Worm (Caenorhabditis elegans) whole organism, young adult: ENCODE data around the gene Y7A9D.1.

Source experiments
- B0035.1 ChIP-seq: sonication (generic microtip); optimal IDR thresholded peaks from 2 replicates; lab custom pipeline; 2016; ENCODE audit warnings: missing genetic modification characterization, mild to moderate bottlenecking, missing compliant biosample characterization, missing genotype, missing genetic modification reagents
- B0336.3 ChIP-seq: fragments of 200-800 bp; sonication (Bioruptor generic); IDR thresholded peaks from 2 replicates; pipeline ENCODE4 v1.3.6; 2022; ENCODE audit warnings: missing genetic modification characterization, missing compliant biosample characterization
- F10E7.11 ChIP-seq: sonication (generic microtip); optimal IDR thresholded peaks from 2 replicates; lab custom pipeline; 2017; ENCODE audit warnings: mild to moderate bottlenecking, missing genetic modification characterization, moderate library complexity, missing compliant biosample characterization
- F22D6.2 ChIP-seq: sonication (generic microtip); optimal IDR thresholded peaks from 2 replicates; lab custom pipeline; 2016; ENCODE audit warnings: mild to moderate bottlenecking, missing genetic modification characterization, missing compliant biosample characterization
- F57A8.1 ChIP-seq: fragments of 200-800 bp; sonication (Bioruptor generic); optimal IDR thresholded peaks from 2 replicates; lab custom pipeline; 2018; ENCODE audit warnings: mild to moderate bottlenecking, missing genetic modification characterization, moderate library complexity, missing compliant biosample characterization
- K11D2.4 ChIP-seq: fragments of 200-800 bp; sonication (Bioruptor generic); IDR thresholded peaks from 2 replicates; pipeline ENCODE4 v1.3.6; 2022; ENCODE audit warnings: missing genetic modification reagents, missing genetic modification characterization, missing compliant biosample characterization
- K12H6.12 ChIP-seq: fragments of 200-800 bp; sonication (Bioruptor generic); optimal IDR thresholded peaks from 2 replicates; lab custom pipeline; 2018; ENCODE audit warnings: mild to moderate bottlenecking, missing genetic modification characterization, missing compliant biosample characterization
- T07F8.4 ChIP-seq: sonication (generic microtip); optimal IDR thresholded peaks from 2 replicates; lab custom pipeline; 2016; ENCODE audit warnings: mild to moderate bottlenecking, missing genetic modification characterization, moderate library complexity, missing compliant biosample characterization
- Y53F4B.3 ChIP-seq: fragments of 200-800 bp; sonication (Bioruptor generic); IDR thresholded peaks from 2 replicates; pipeline ENCODE4 v1.3.6; 2022; ENCODE audit warnings: missing genetic modification reagents, missing genetic modification characterization, missing compliant biosample characterization
- Y95B8A.8 ChIP-seq: fragments of 200-800 bp; sonication (Bioruptor generic); IDR thresholded peaks from 2 replicates; pipeline ENCODE4 v1.3.6; 2022; ENCODE audit warnings: missing genetic modification reagents, missing genetic modification characterization, missing compliant biosample characterization
- ZK185.1 ChIP-seq: sonication (generic microtip); optimal IDR thresholded peaks from 2 replicates; lab custom pipeline; 2016; ENCODE audit warnings: mild to moderate bottlenecking, missing genetic modification characterization, missing compliant biosample characterization; ENCODE audit not compliant: poor library complexity, severe bottlenecking
- aptf-2 ChIP-seq: fragments of 200-800 bp; sonication (Bioruptor generic); conservative IDR thresholded peaks from 2 replicates; pipeline ENCODE4 v1.3.6; 2022; ENCODE audit warnings: missing genetic modification reagents, missing genetic modification characterization, missing compliant biosample characterization
- attf-6 ChIP-seq: fragments of 200-800 bp; sonication (Bioruptor generic); IDR thresholded peaks from 2 replicates; pipeline ENCODE4 v1.3.6; 2022; ENCODE audit warnings: missing genetic modification reagents, missing genetic modification characterization, missing compliant biosample characterization
- ccch-3 ChIP-seq: fragments of 200-800 bp; sonication (Bioruptor generic); optimal IDR thresholded peaks from 2 replicates; lab custom pipeline; 2018; ENCODE audit warnings: mild to moderate bottlenecking, missing genetic modification characterization, missing compliant biosample characterization
- ceh-100 ChIP-seq: fragments of 200-800 bp; sonication (Bioruptor generic); IDR thresholded peaks from 2 replicates; pipeline ENCODE4 v1.3.6; 2022; ENCODE audit warnings: missing genetic modification reagents, missing genetic modification characterization, missing compliant biosample characterization
- ceh-27 ChIP-seq: fragments of 200-800 bp; sonication (Bioruptor generic); optimal IDR thresholded peaks from 2 replicates; lab custom pipeline; 2018; ENCODE audit warnings: mild to moderate bottlenecking, missing genetic modification characterization, moderate library complexity, missing compliant biosample characterization
- ceh-40 ChIP-seq: fragments of 200-800 bp; sonication (Bioruptor generic); IDR thresholded peaks from 2 replicates; pipeline ENCODE4 v1.3.6; 2022; ENCODE audit warnings: missing genetic modification characterization, missing compliant biosample characterization
- ceh-58 ChIP-seq: fragments of 200-800 bp; sonication (Bioruptor generic); IDR thresholded peaks from 2 replicates; pipeline ENCODE4 v1.3.6; 2022; ENCODE audit warnings: missing genetic modification characterization, missing compliant biosample characterization
- ceh-91 ChIP-seq: fragments of 200-800 bp; sonication (Bioruptor generic); IDR thresholded peaks from 2 replicates; pipeline ENCODE4 v1.3.6; 2022; ENCODE audit warnings: missing genetic modification reagents, missing genetic modification characterization, missing compliant biosample characterization
- chd-7 ChIP-seq: sonication (generic microtip); optimal IDR thresholded peaks from 2 replicates; lab custom pipeline; 2016; ENCODE audit warnings: mild to moderate bottlenecking, missing genetic modification characterization, moderate library complexity, missing compliant biosample characterization
- dpff-1 ChIP-seq: sonication (generic microtip); optimal IDR thresholded peaks from 2 replicates; lab custom pipeline; 2017; ENCODE audit warnings: mild to moderate bottlenecking, missing genetic modification characterization, missing compliant biosample characterization
- dpl-1 ChIP-seq: fragments of 150-350 bp; optimal IDR thresholded peaks from 2 replicates; lab custom pipeline; 2014; ENCODE audit warnings: missing biosample characterization, missing genetic modification reagents, missing genetic modification characterization
- efl-1 ChIP-seq: fragments of 150-350 bp; optimal IDR thresholded peaks from 2 replicates; lab custom pipeline; 2014; ENCODE audit warnings: missing biosample characterization, missing genetic modification reagents, missing genetic modification characterization
- egrh-3 ChIP-seq: fragments of 200-800 bp; sonication (Bioruptor generic); IDR thresholded peaks from 2 replicates; pipeline ENCODE4 v1.3.6; 2022; ENCODE audit warnings: missing genetic modification reagents, missing genetic modification characterization, missing compliant biosample characterization
- hlh-12 ChIP-seq: sonication (generic microtip); optimal IDR thresholded peaks from 2 replicates; lab custom pipeline; 2016; ENCODE audit warnings: missing genetic modification characterization, missing compliant biosample characterization
- lag-1 ChIP-seq: fragments of 200-800 bp; sonication (Bioruptor generic); IDR thresholded peaks from 2 replicates; pipeline ENCODE4 v1.3.6; 2022; ENCODE audit warnings: missing genetic modification reagents, missing genetic modification characterization, missing compliant biosample characterization
- let-607 ChIP-seq, 2 experiments: fragments of 200-800 bp in 1 of 2; sonication (Bioruptor generic) in 1 of 2; sonication (generic microtip) in 1 of 2; optimal IDR thresholded peaks; 2 replicates each; lab custom pipeline; 2016 to 2018; ENCODE audit warnings: mild to moderate bottlenecking in 2 of 2, missing compliant biosample characterization in 2 of 2, missing genetic modification characterization in 2 of 2, moderate library complexity in 2 of 2, missing genotype in 1 of 2
- lin-40 ChIP-seq: sonication (generic microtip); optimal IDR thresholded peaks from 2 replicates; lab custom pipeline; 2016; ENCODE audit warnings: missing genetic modification characterization, mild to moderate bottlenecking, missing compliant biosample characterization, missing genotype, missing genetic modification reagents
- lin-54 ChIP-seq: fragments of 200-800 bp; sonication (Bioruptor generic); optimal IDR thresholded peaks from 2 replicates; lab custom pipeline; 2018; ENCODE audit warnings: mild to moderate bottlenecking, missing genetic modification characterization, missing compliant biosample characterization
- mxl-1 ChIP-seq: sonication (generic microtip); optimal IDR thresholded peaks from 2 replicates; lab custom pipeline; 2016; ENCODE audit warnings: missing genetic modification characterization, missing compliant biosample characterization
- nfya-2 ChIP-seq: fragments of 200-800 bp; sonication (Bioruptor generic); IDR thresholded peaks from 2 replicates; pipeline ENCODE4 v1.3.6; 2022; ENCODE audit warnings: missing genetic modification reagents, missing genetic modification characterization, missing compliant biosample characterization
- nfyb-1 ChIP-seq: fragments of 200-800 bp; sonication (Bioruptor generic); IDR thresholded peaks from 2 replicates; pipeline ENCODE4 v1.3.6; 2022; ENCODE audit warnings: missing genetic modification reagents, missing genetic modification characterization, missing compliant biosample characterization
- pha-4 ChIP-seq: fragments of 150-350 bp; sonication (generic microtip); optimal IDR thresholded peaks from 2 replicates; lab custom pipeline; 2014; ENCODE audit warnings: missing biosample characterization, missing genetic modification reagents, missing genetic modification characterization
- rcor-1 ChIP-seq: fragments of 200-800 bp; sonication (Bioruptor generic); IDR thresholded peaks from 2 replicates; pipeline ENCODE4 v1.3.6; 2022; ENCODE audit warnings: missing genetic modification reagents, missing genetic modification characterization, missing compliant biosample characterization
- sea-2 ChIP-seq: fragments of 200-800 bp; sonication (Bioruptor generic); IDR thresholded peaks from 2 replicates; pipeline ENCODE4 v1.3.6; 2022; ENCODE audit warnings: missing genetic modification characterization, missing compliant biosample characterization
- snpc-3.4 ChIP-seq: sonication (generic microtip); optimal IDR thresholded peaks from 2 replicates; lab custom pipeline; 2017; ENCODE audit warnings: missing genetic modification characterization, mild to moderate bottlenecking, missing compliant biosample characterization, antibody characterized with exemption, moderate library complexity, missing genotype, missing genetic modification reagents
- somi-1 ChIP-seq: fragments of 200-800 bp; sonication (Bioruptor generic); optimal IDR thresholded peaks from 2 replicates; lab custom pipeline; 2018; ENCODE audit warnings: mild to moderate bottlenecking, missing genetic modification characterization, missing compliant biosample characterization
- sptf-2 ChIP-seq: fragments of 200-800 bp; sonication (Bioruptor generic); optimal IDR thresholded peaks from 2 replicates; lab custom pipeline; 2018; ENCODE audit warnings: mild to moderate bottlenecking, missing genetic modification characterization, missing compliant biosample characterization
- tbx-9 ChIP-seq: sonication (generic microtip); optimal IDR thresholded peaks from 2 replicates; lab custom pipeline; 2016; ENCODE audit warnings: borderline replicate concordance, missing genetic modification characterization, inconsistent platforms, missing compliant biosample characterization
- tlf-1 ChIP-seq: fragments of 200-800 bp; sonication (Bioruptor generic); optimal IDR thresholded peaks from 2 replicates; lab custom pipeline; 2018; ENCODE audit warnings: mild to moderate bottlenecking, missing genetic modification characterization, missing compliant biosample characterization
- unc-62 ChIP-seq: fragments of 150-350 bp; optimal IDR thresholded peaks from 2 replicates; lab custom pipeline; 2014; ENCODE audit warnings: missing biosample characterization, missing genetic modification reagents, missing genetic modification characterization
- xnd-1 ChIP-seq: sonication (generic microtip); optimal IDR thresholded peaks from 2 replicates; lab custom pipeline; 2016; ENCODE audit warnings: missing genotype, missing genetic modification reagents, missing genetic modification characterization, missing compliant biosample characterization
- ztf-18 ChIP-seq: sonication (generic microtip); optimal IDR thresholded peaks from 2 replicates; lab custom pipeline; 2016; ENCODE audit warnings: missing genotype, mild to moderate bottlenecking, missing genetic modification characterization, missing compliant biosample characterization
- ztf-22 ChIP-seq: fragments of 200-800 bp; sonication (Bioruptor generic); optimal IDR thresholded peaks from 2 replicates; lab custom pipeline; 2018; ENCODE audit warnings: mild to moderate bottlenecking, missing genetic modification characterization, moderate library complexity, missing compliant biosample characterization

Y7A9D.1 gene

ce11 chrIV:16399017-16399416 lies 17.0 kb upstream of the Y7A9D.1 start (continued):
- TF ChIP-seq ztf-18 (tag; lab: Kevin White, UChicago) (peak; percentile 84), ZK185.1 (tag; lab: Kevin White, UChicago) (peak; percentile 75), F57A8.1 (GFP tag; lab: Kevin White, UChicago) (no peak), attf-6 (GFP tag; lab: Robert Waterston, UW) (peak; percentile 94), ceh-40 (0 out of 2 replicates have a peak, but pooled peaks have one; percentile 77), K12H6.12 (tag; lab: Kevin White, UChicago) (peak; percentile 7), K11D2.4 (GFP tag; lab: Robert Waterston, UW) (no peak), snpc-3.4 (peak; percentile 31), lin-54 (GFP tag; lab: Kevin White, UChicago) (peak; percentile 55), ceh-91 (GFP tag; lab: Robert Waterston, UW) (no peak), dpl-1 (no peak), nfya-2 (GFP tag; lab: Robert Waterston, UW) (no peak), tbx-9 (tag; lab: Kevin White, UChicago) (no peak), hlh-12 (tag; lab: Kevin White, UChicago) (peak; percentile 42), sptf-2 (GFP tag; lab: Kevin White, UChicago) (peak; percentile 81), lin-40 (peak; percentile 29), tlf-1 (peak; percentile 40), T07F8.4 (tag; lab: Kevin White, UChicago) (peak; percentile 57), dpff-1 (tag; lab: Kevin White, UChicago) (no peak), pha-4 (tag; lab: Kevin White, UChicago) (no peak), Y95B8A.8 (GFP tag; lab: Robert Waterston, UW) (no peak), somi-1 (GFP tag; lab: Kevin White, UChicago) (no peak), ceh-100 (GFP tag; lab: Robert Waterston, UW) (peak; percentile 68), xnd-1 (tag; lab: Kevin White, UChicago) (no peak), ceh-27 (GFP tag; lab: Kevin White, UChicago) (peak; percentile 47), rcor-1 (peak; percentile 62), F10E7.11 (no peak), F22D6.2 (tag; lab: Kevin White, UChicago) (no peak), nfyb-1 (GFP tag; lab: Robert Waterston, UW) (peak; percentile 76), let-607 (tag; optimal IDR thresholded peaks at IDR 0.05; lab: Kevin White, UChicago) (peak in 1 of 2 experiments; percentile 11), aptf-2 (GFP tag; lab: Robert Waterston, UW) (no peak), Y53F4B.3 (GFP tag; lab: Robert Waterston, UW) (0 out of 2 replicates have a peak, but pooled peaks have one; percentile 41), ceh-58 (no peak), lag-1 (GFP tag; lab: Robert Waterston, UW) (no peak), B0035.1 (tag; lab: Kevin White, UChicago) (no peak), egrh-3 (GFP tag; lab: Robert Waterston, UW) (0 out of 2 replicates have a peak, but pooled peaks have one; percentile 34), efl-1 (GFP tag; lab: Kevin White, UChicago) (no peak), ccch-3 (no peak), mxl-1 (peak; percentile 64), ztf-22 (GFP tag; lab: Kevin White, UChicago) (no peak), unc-62 (no peak), sea-2 (GFP tag; lab: Robert Waterston, UW) (no peak), chd-7 (tag; lab: Kevin White, UChicago) (peak; percentile 62), B0336.3 (GFP tag; lab: Robert Waterston, UW) (no peak)
